Fruit fly (Drosophila melanogaster) whole organism, embryonic: ENCODE data around the gene Cpr64Ad.
A peak's percentile ranks its signal among the peaks of the same experiment; 100 is the strongest.

Source experiments
- Abd-B ChIP-seq: fragments of 200-800 bp; sonication (Bioruptor generic); optimal IDR thresholded peaks from 2 replicates; lab custom pipeline; 2018; ENCODE audit warnings: missing biosample characterization, mild to moderate bottlenecking, missing genetic modification characterization, moderate library complexity
- Aef1 ChIP-seq: fragments of 200-800 bp; sonication (Bioruptor generic); IDR thresholded peaks from 3 replicates; pipeline ENCODE4 v1.3.6; 2022; ENCODE audit warnings: missing biosample characterization, missing genetic modification characterization
- CG10431 ChIP-seq: fragments of 200-800 bp; sonication (Bioruptor generic); optimal IDR thresholded peaks from 3 replicates; lab custom pipeline; 2018; ENCODE audit warnings: missing biosample characterization, mild to moderate bottlenecking, missing genetic modification characterization
- CG10543 ChIP-seq: fragments of 200-800 bp; sonication (Bioruptor generic); optimal IDR thresholded peaks from 3 replicates; lab custom pipeline; 2017; ENCODE audit warnings: missing biosample characterization, mild to moderate bottlenecking, missing genetic modification characterization, moderate library complexity
- CG1233 ChIP-seq: fragments of 200-800 bp; sonication (Bioruptor generic); optimal IDR thresholded peaks from 4 replicates; lab custom pipeline; 2018; ENCODE audit warnings: missing biosample characterization, mild to moderate bottlenecking, missing genetic modification characterization
- CG12659 ChIP-seq: fragments of 200-800 bp; sonication (Bioruptor generic); optimal IDR thresholded peaks from 3 replicates; lab custom pipeline; 2017; ENCODE audit warnings: mild to moderate bottlenecking, missing biosample characterization, missing genetic modification reagents, missing genetic modification characterization
- CG13296 ChIP-seq: fragments of 200-800 bp; sonication (Bioruptor generic); optimal IDR thresholded peaks from 3 replicates; lab custom pipeline; 2018; ENCODE audit warnings: missing biosample characterization, mild to moderate bottlenecking, missing genetic modification characterization
- CG14014 ChIP-seq: fragments of 200-800 bp; sonication (Bioruptor generic); IDR thresholded peaks from 2 replicates; pipeline ENCODE4 v1.3.6; 2022; ENCODE audit warnings: missing biosample characterization, missing genetic modification characterization
- CG14667 ChIP-seq: fragments of 200-800 bp; sonication (Bioruptor generic); IDR thresholded peaks from 2 replicates; pipeline ENCODE4 v1.3.6; 2022; ENCODE audit warnings: missing biosample characterization, missing genetic modification characterization
- CG16779 ChIP-seq: fragments of 200-800 bp; sonication (Bioruptor generic); IDR thresholded peaks from 2 replicates; pipeline ENCODE4 v1.3.6; 2022; ENCODE audit warnings: missing biosample characterization, missing genetic modification characterization
- CG2875 ChIP-seq: fragments of 200-800 bp; sonication (Bioruptor generic); optimal IDR thresholded peaks from 2 replicates; lab custom pipeline; 2017; ENCODE audit warnings: missing biosample characterization, mild to moderate bottlenecking, missing genetic modification characterization, missing genetic modification reagents
- CG3163 ChIP-seq: fragments of 200-800 bp; sonication (Bioruptor generic); optimal IDR thresholded peaks from 3 replicates; lab custom pipeline; 2016; ENCODE audit warnings: missing biosample characterization, missing genetic modification characterization
- CG33213 ChIP-seq: fragments of 200-800 bp; sonication (Bioruptor generic); optimal IDR thresholded peaks from 3 replicates; lab custom pipeline; 2016; ENCODE audit warnings: missing biosample characterization, missing genetic modification characterization
- CG4404 ChIP-seq: fragments of 200-800 bp; sonication (Bioruptor generic); IDR thresholded peaks from 2 replicates; pipeline ENCODE4 v1.3.6; 2022; ENCODE audit warnings: missing biosample characterization, missing genetic modification characterization
- CG7271 ChIP-seq: fragments of 200-800 bp; sonication (Bioruptor generic); optimal IDR thresholded peaks from 2 replicates; lab custom pipeline; 2018; ENCODE audit warnings: missing biosample characterization, mild to moderate bottlenecking, missing genetic modification characterization, moderate library complexity
- CG7786 ChIP-seq: fragments of 200-800 bp; sonication (Bioruptor generic); optimal IDR thresholded peaks from 2 replicates; lab custom pipeline; 2016; ENCODE audit warnings: missing biosample characterization, missing genetic modification characterization
- CG8924 ChIP-seq: fragments of 200-800 bp; optimal IDR thresholded peaks from 3 replicates; lab custom pipeline; 2019; ENCODE audit warnings: missing biosample characterization, mild to moderate bottlenecking, missing genetic modification characterization, moderate library complexity
- CG9215 ChIP-seq: fragments of 200-800 bp; sonication (Bioruptor generic); IDR thresholded peaks from 2 replicates; pipeline ENCODE4 v1.3.6; 2022; ENCODE audit warnings: missing biosample characterization, missing genetic modification characterization
- CG9609 ChIP-seq: fragments of 200-800 bp; sonication (Bioruptor generic); optimal IDR thresholded peaks from 3 replicates; lab custom pipeline; 2016; ENCODE audit warnings: missing biosample characterization, missing genetic modification characterization
- CTCF ChIP-seq: fragments of 200-800 bp; sonication (Bioruptor generic); optimal IDR thresholded peaks from 2 replicates; lab custom pipeline; 2017; ENCODE audit warnings: missing biosample characterization, mild to moderate bottlenecking, missing genetic modification characterization, moderate library complexity
- Dip2 ChIP-seq: fragments of 200-800 bp; sonication (Bioruptor generic); IDR thresholded peaks from 2 replicates; pipeline ENCODE4 v1.3.6; 2022; ENCODE audit warnings: missing biosample characterization, missing genetic modification characterization
- Fer1 ChIP-seq: fragments of 200-800 bp; sonication (Bioruptor generic); optimal IDR thresholded peaks from 2 replicates; lab custom pipeline; 2017; ENCODE audit warnings: missing biosample characterization, mild to moderate bottlenecking, missing genetic modification characterization
- Gsc ChIP-seq: fragments of 200-800 bp; sonication (Bioruptor generic); IDR thresholded peaks from 2 replicates; pipeline ENCODE4 v1.3.6; 2022; ENCODE audit warnings: missing biosample characterization, missing genetic modification characterization
- H15 ChIP-seq: fragments of 200-800 bp; sonication (Bioruptor generic); IDR thresholded peaks from 3 replicates; pipeline ENCODE4 v1.3.6; 2022; ENCODE audit warnings: missing biosample characterization, missing genetic modification characterization
- HLHmδ ChIP-seq: fragments of 200-800 bp; sonication (Bioruptor generic); optimal IDR thresholded peaks from 2 replicates; lab custom pipeline; 2018; ENCODE audit warnings: missing biosample characterization, mild to moderate bottlenecking, missing genetic modification characterization, moderate library complexity
- Hr3 ChIP-seq: fragments of 200-800 bp; sonication (Bioruptor generic); optimal IDR thresholded peaks from 3 replicates; lab custom pipeline; 2016; ENCODE audit warnings: missing biosample characterization, missing genetic modification characterization
- Nf-YA ChIP-seq: fragments of 200-800 bp; sonication (Bioruptor generic); IDR thresholded peaks from 2 replicates; pipeline ENCODE4 v1.3.6; 2022; ENCODE audit warnings: missing biosample characterization, missing genetic modification characterization
- Spps ChIP-seq: fragments of 200-800 bp; sonication (Bioruptor generic); optimal IDR thresholded peaks from 2 replicates; lab custom pipeline; 2018; ENCODE audit warnings: missing biosample characterization, mild to moderate bottlenecking, missing genetic modification characterization
- Sry-δ ChIP-seq: fragments of 200-800 bp; sonication (Bioruptor generic); optimal IDR thresholded peaks from 2 replicates; lab custom pipeline; 2016; ENCODE audit warnings: missing biosample characterization, missing genetic modification characterization
- Xbp1 ChIP-seq: fragments of 200-800 bp; sonication (Bioruptor generic); optimal IDR thresholded peaks from 3 replicates; lab custom pipeline; 2016; ENCODE audit warnings: missing biosample characterization, mild to moderate bottlenecking, missing genetic modification characterization
- ab ChIP-seq: fragments of 200-800 bp; sonication (Bioruptor generic); optimal IDR thresholded peaks from 2 replicates; lab custom pipeline; 2016; ENCODE audit warnings: missing biosample characterization, missing genetic modification characterization
- cad ChIP-seq: fragments of >200 bp; optimal IDR thresholded peaks from 2 replicates; lab custom pipeline; 2017; ENCODE audit warnings: missing biosample characterization, missing genetic modification characterization
- chn ChIP-seq: fragments of 200-800 bp; sonication (Bioruptor generic); optimal IDR thresholded peaks from 2 replicates; lab custom pipeline; 2016; ENCODE audit warnings: missing biosample characterization, missing genetic modification characterization
- corto ChIP-seq: fragments of 200-800 bp; sonication (Bioruptor generic); optimal IDR thresholded peaks from 2 replicates; lab custom pipeline; 2016; ENCODE audit warnings: missing biosample characterization, mild to moderate bottlenecking, missing genetic modification characterization, moderate library complexity
- danr ChIP-seq: fragments of 200-800 bp; sonication (Bioruptor generic); IDR thresholded peaks from 2 replicates; pipeline ENCODE4 v1.3.6; 2022; ENCODE audit warnings: missing biosample characterization, missing genetic modification characterization
- disco-r ChIP-seq: fragments of 200-800 bp; sonication (Bioruptor generic); optimal IDR thresholded peaks from 2 replicates; lab custom pipeline; 2016; ENCODE audit warnings: missing biosample characterization, missing genetic modification characterization
- dmrt11E ChIP-seq: fragments of 200-800 bp; sonication (Bioruptor generic); optimal IDR thresholded peaks from 3 replicates; lab custom pipeline; 2018; ENCODE audit warnings: missing biosample characterization, mild to moderate bottlenecking, missing genetic modification characterization, moderate library complexity
- fd102C ChIP-seq: fragments of 200-800 bp; sonication (Bioruptor generic); optimal IDR thresholded peaks from 2 replicates; lab custom pipeline; 2018; ENCODE audit warnings: missing biosample characterization, mild to moderate bottlenecking, missing genetic modification characterization, moderate library complexity
- fru ChIP-seq: fragments of >200 bp; optimal IDR thresholded peaks from 2 replicates; lab custom pipeline; 2017
- fu2 ChIP-seq: fragments of 200-800 bp; sonication (Bioruptor generic); optimal IDR thresholded peaks from 2 replicates; lab custom pipeline; 2016; ENCODE audit warnings: missing biosample characterization, missing genetic modification characterization
- gce ChIP-seq: fragments of 200-800 bp; sonication (Bioruptor generic); IDR thresholded peaks from 3 replicates; pipeline ENCODE4 v1.3.6; 2022; ENCODE audit warnings: missing biosample characterization, missing genetic modification characterization
- lov ChIP-seq, 2 experiments: fragments of 200-800 bp in 1 of 2; fragments of >200 bp in 1 of 2; sonication (Bioruptor generic) in 1 of 2; IDR thresholded peaks in 1 of 2; optimal IDR thresholded peaks in 1 of 2; 2 replicates in 1 of 2; 3 replicates in 1 of 2; pipeline versions ENCODE4 v1.3.6 to Lab custom; 2017 to 2022; ENCODE audit warnings: missing biosample characterization in 1 of 2, missing genetic modification characterization in 1 of 2
- nerfin-2 ChIP-seq: fragments of 200-800 bp; sonication (Bioruptor generic); IDR thresholded peaks from 2 replicates; pipeline ENCODE4 v1.3.6; 2022; ENCODE audit warnings: missing biosample characterization, missing genetic modification characterization; ENCODE audit not compliant: partially characterized antibody
- pho ChIP-seq: fragments of 200-800 bp; sonication (Bioruptor generic); optimal IDR thresholded peaks from 2 replicates; lab custom pipeline; 2016; ENCODE audit warnings: missing biosample characterization, missing genetic modification characterization
- pum ChIP-seq: fragments of 200-800 bp; sonication (Bioruptor generic); optimal IDR thresholded peaks from 2 replicates; lab custom pipeline; 2016; ENCODE audit warnings: missing biosample characterization, missing genetic modification characterization
- ro ChIP-seq: fragments of 200-800 bp; sonication (Bioruptor generic); IDR thresholded peaks from 2 replicates; pipeline ENCODE4 v1.3.6; 2022; ENCODE audit warnings: missing biosample characterization, missing genetic modification characterization
- row ChIP-seq: fragments of 200-800 bp; sonication (Bioruptor generic); IDR thresholded peaks from 3 replicates; pipeline ENCODE4 v1.3.6; 2022; ENCODE audit warnings: missing biosample characterization, missing genetic modification characterization
- sc ChIP-seq, 3 experiments: fragments of >200 bp in 2 of 3; fragments of 200-800 bp in 1 of 3; sonication (Bioruptor generic) in 1 of 3; optimal IDR thresholded peaks; 2 replicates in 2 of 3; 3 replicates in 1 of 3; lab custom pipeline; 2017; ENCODE audit warnings: mild to moderate bottlenecking in 1 of 3, missing biosample characterization in 1 of 3, missing genetic modification characterization in 1 of 3, missing genetic modification reagents in 1 of 3
- sens ChIP-seq: fragments of 200-800 bp; sonication (Bioruptor generic); peaks from one replicate; lab custom pipeline; 2016; ENCODE audit warnings: missing biosample characterization, missing genetic modification characterization
- seq ChIP-seq: fragments of 200-800 bp; sonication (Bioruptor generic); IDR thresholded peaks from 2 replicates; pipeline ENCODE4 v1.3.6; 2022; ENCODE audit warnings: missing biosample characterization, missing genetic modification characterization
- sug ChIP-seq: fragments of 200-800 bp; optimal IDR thresholded peaks from 2 replicates; lab custom pipeline; 2019; ENCODE audit warnings: missing biosample characterization, mild to moderate bottlenecking, missing genetic modification characterization, moderate library complexity
- twi ChIP-seq: fragments of 200-800 bp; optimal IDR thresholded peaks from 2 replicates; lab custom pipeline; 2019; ENCODE audit warnings: missing biosample characterization, mild to moderate bottlenecking, missing genetic modification characterization, moderate library complexity
- tx ChIP-seq: fragments of 200-800 bp; sonication (Bioruptor generic); optimal IDR thresholded peaks from 2 replicates; lab custom pipeline; 2016; ENCODE audit warnings: missing biosample characterization, missing genetic modification characterization

Gene Cpr64Ad

DNA sequence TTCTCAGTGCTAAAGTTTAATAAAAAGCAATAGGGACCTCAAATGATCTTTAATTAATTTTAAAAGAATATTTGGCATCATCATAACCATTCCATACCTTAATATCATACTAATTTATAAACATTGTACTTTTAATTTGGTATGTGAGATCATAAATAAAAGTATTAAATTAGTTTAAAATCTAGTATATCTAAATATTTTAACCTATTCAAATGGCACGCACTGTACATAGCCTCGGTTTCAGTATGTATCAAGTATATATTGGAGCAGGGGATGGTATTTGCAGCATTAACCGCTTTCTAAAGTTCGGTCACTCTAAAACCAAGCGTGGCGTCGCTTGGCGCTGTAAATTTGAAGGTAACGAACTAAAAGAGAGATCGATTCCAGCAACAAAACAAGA, 27.2 kb downstream of the Cpr64Ad start, which contains the start of gene pav (continued):
- no peak for TF ChIP-seq CG4404 (GFP tag; lab: Robert Waterston, UW)
- TF ChIP-seq Dip2 (GFP tag; lab: Robert Waterston, UW), result no peak
- no peak for TF ChIP-seq CG3163
- no peak for TF ChIP-seq CTCF
- TF ChIP-seq Hr3 (GFP tag; lab: Kevin White, UChicago), result peak; percentile 18
- TF ChIP-seq pum (GFP tag; lab: Kevin White, UChicago), result no peak
- no peak for TF ChIP-seq CG13296 (GFP tag; lab: Kevin White, UChicago)
- TF ChIP-seq CG14667, result peak; percentile 4; the same call in 1 of the 2 replicates
- no peak for TF ChIP-seq Gsc
- TF ChIP-seq CG8924 (tag; lab: Kevin White, UChicago), result peak; percentile 66
- TF ChIP-seq ro (GFP tag; lab: Robert Waterston, UW), result no peak
- no peak for TF ChIP-seq seq (GFP tag; lab: Robert Waterston, UW)
- TF ChIP-seq fru (lab: Kevin White, UChicago), result no peak
- no peak for TF ChIP-seq danr (GFP tag; lab: Robert Waterston, UW)
- TF ChIP-seq fd102C (GFP tag; lab: Kevin White, UChicago), result no peak
- peak; percentile 4 for TF ChIP-seq Abd-B (GFP tag; lab: Kevin White, UChicago)
- TF ChIP-seq sug (tag; lab: Kevin White, UChicago), result no peak
- no peak for TF ChIP-seq twi (tag; lab: Kevin White, UChicago)
- no peak for TF ChIP-seq CG33213 (GFP tag; lab: Kevin White, UChicago)
- no peak for TF ChIP-seq corto (GFP tag; lab: Kevin White, UChicago)
- no peak for TF ChIP-seq Nf-YA
- TF ChIP-seq lov (optimal IDR thresholded peaks at IDR 0.05; lab: Kevin White, UChicago), result no peak
- no peak for TF ChIP-seq lov (GFP tag; IDR thresholded peaks at IDR 0.05; lab: Robert Waterston, UW)
- TF ChIP-seq CG7786 (GFP tag; lab: Kevin White, UChicago), result no peak
- no peak for TF ChIP-seq nerfin-2 (GFP tag; lab: Robert Waterston, UW)
- TF ChIP-seq Sry-δ, result no peak
- no peak for TF ChIP-seq HLHmδ (GFP tag; lab: Kevin White, UChicago)
- no peak for TF ChIP-seq Aef1 (GFP tag; lab: Robert Waterston, UW)
- no peak for TF ChIP-seq CG12659 (GFP tag; lab: Kevin White, UChicago)
- TF ChIP-seq CG9609 (GFP tag; lab: Kevin White, UChicago), result no peak
- no peak for TF ChIP-seq CG2875 (GFP tag; lab: Kevin White, UChicago)
- no peak for TF ChIP-seq disco-r (GFP tag; lab: Kevin White, UChicago)
- TF ChIP-seq chn (GFP tag; lab: Kevin White, UChicago), result no peak
- no peak for TF ChIP-seq cad (GFP tag; lab: Kevin White, UChicago)
- no peak for TF ChIP-seq pho (GFP tag; lab: Kevin White, UChicago)
- no peak for TF ChIP-seq CG7271 (tag; lab: Kevin White, UChicago)
- no peak for TF ChIP-seq CG1233 (GFP tag; lab: Kevin White, UChicago)
- TF ChIP-seq dmrt11E (tag; lab: Kevin White, UChicago), result peak; percentile 35
- TF ChIP-seq tx (GFP tag; lab: Kevin White, UChicago), result no peak
- no peak for TF ChIP-seq gce (GFP tag; lab: Robert Waterston, UW)
- TF ChIP-seq sc (optimal IDR thresholded peaks at IDR 0.05; lab: Kevin White, UChicago), result no peak
- TF ChIP-seq sc (GFP tag; optimal IDR thresholded peaks at IDR 0.05; lab: Kevin White, UChicago), result no peak
- TF ChIP-seq row, result peak; percentile 82
- TF ChIP-seq CG10431, result no peak
- TF ChIP-seq CG14014 (GFP tag; lab: Robert Waterston, UW), result peak; percentile 47; the same call in 1 of the 2 replicates
- no peak for TF ChIP-seq fu2 (GFP tag; lab: Kevin White, UChicago)
- no peak for TF ChIP-seq ab (GFP tag; lab: Kevin White, UChicago)
- TF ChIP-seq Spps, result no peak
- TF ChIP-seq CG9215 (GFP tag; lab: Robert Waterston, UW), result no peak
- TF ChIP-seq CG16779 (GFP tag; lab: Robert Waterston, UW), result no peak
- no peak for TF ChIP-seq sens (GFP tag; lab: Kevin White, UChicago)
- TF ChIP-seq H15 (GFP tag; lab: Robert Waterston, UW), result peak; percentile 32; the same call in 1 of the 3 replicates
- no peak for TF ChIP-seq Fer1 (GFP tag; lab: Kevin White, UChicago)
- TF ChIP-seq Xbp1 (GFP tag; lab: Kevin White, UChicago), result peak; percentile 40
- TF ChIP-seq CG10543, result no peak
